Worm (Caenorhabditis elegans): ENCODE measurements around the gene F59A6.11.
A peak's percentile ranks its signal among the peaks of the same experiment; 100 is the strongest.

F59A6.11 gene

DNA sequence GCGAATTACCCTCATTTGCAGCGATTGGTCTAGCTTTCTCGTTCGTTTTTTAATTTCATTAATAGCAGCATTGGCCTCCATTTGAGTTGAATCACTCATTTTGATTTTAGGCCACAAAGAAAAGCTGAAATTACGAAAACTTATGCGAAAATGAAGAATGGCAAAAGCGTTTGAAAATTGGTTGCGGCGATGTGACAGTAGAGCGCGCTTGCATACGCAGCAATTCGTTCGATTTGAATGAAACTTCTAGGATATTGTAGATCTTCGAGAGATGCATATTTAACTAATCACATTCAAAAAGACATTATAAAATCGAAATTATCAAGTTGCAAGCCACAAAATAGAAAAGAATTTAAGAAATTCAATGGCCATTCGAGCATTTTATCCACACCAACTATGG is 38.8 kb downstream of the F59A6.11 start, which contains the start of gene ulp-2:
TSS of gene ulp-2 (minus strand) at position 158 of the 400 bp plus-strand sequence.
- TF ChIP-seq W03F9.2 (tag; optimal IDR thresholded peaks at IDR 0.05) (no peak), him-1 (tag; optimal IDR thresholded peaks at IDR 0.05) (no peak), dao-5 (tag; optimal IDR thresholded peaks at IDR 0.05) (no peak)

DNA sequence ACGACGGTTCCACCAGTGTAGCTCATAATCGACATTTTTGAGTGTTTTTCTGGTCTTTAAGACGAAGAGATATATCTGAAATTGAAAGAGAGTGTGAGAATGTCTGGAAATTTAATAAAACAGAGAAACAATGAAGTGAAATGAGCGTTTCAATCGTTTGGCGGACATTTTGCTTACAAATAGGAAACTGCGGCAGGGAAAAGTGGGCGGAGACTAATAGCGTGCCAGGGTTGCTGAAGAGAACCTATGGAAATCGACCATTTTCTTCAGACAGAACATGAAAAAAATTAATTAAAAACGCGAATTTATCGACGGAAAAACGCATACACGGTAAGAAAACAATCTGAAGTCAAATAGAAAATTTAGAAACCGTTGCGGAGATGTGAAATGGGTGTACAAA is 43.2 kb downstream of the F59A6.11 start, which contains the start of gene pbs-3:
TSS of gene pbs-3 (minus strand) at position 75 of the 400 bp plus-strand sequence.
- TF ChIP-seq him-1 (tag; optimal IDR thresholded peaks at IDR 0.05) (no peak), W03F9.2 (tag; optimal IDR thresholded peaks at IDR 0.05) (peak; percentile 38), dao-5 (tag; optimal IDR thresholded peaks at IDR 0.05) (no peak)

DNA sequence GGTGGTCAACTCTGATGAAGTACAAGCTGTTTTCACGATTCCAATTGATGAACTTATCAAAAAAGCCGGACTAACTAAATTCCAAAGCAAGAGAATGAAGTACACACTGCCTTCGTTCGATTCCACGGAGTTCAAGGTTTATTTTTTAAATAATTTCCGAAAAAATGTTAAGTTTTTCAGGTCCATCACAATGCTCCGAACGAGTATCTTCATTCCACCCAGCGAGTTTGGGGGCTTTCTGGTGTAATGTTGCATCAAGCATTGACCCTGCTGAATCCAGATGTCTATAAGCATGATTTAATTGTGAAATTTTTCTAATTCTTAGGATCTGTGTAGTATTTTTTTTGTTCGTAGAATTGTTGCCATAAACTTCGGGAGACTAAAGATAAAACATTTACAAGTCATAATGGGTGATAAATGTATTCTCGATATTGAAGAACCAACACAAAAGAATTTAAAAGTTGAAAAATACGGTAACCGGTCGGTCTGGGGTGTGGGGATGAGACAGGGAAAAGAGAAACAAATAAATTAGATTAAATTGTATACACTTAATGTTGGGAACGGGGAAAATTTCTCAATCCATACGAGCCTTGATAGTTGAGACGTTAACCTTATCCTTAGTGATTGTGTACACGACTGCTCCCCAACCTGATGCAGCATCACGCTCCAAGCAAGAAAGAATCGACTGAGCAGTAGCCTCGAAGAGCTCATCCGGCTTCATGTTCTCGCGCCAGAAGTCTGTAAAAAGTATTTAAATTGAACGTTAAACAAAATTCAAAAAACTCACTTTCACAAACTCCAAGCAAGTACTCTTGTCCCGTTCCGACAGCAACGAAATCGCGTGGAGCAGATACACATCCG is 44.2 kb downstream of the F59A6.11 start:
- TF ChIP-seq dao-5 (tag; optimal IDR thresholded peaks at IDR 0.05) (no peak), W03F9.2 (tag; optimal IDR thresholded peaks at IDR 0.05) (no peak), him-1 (tag; optimal IDR thresholded peaks at IDR 0.05) (no peak)

DNA sequence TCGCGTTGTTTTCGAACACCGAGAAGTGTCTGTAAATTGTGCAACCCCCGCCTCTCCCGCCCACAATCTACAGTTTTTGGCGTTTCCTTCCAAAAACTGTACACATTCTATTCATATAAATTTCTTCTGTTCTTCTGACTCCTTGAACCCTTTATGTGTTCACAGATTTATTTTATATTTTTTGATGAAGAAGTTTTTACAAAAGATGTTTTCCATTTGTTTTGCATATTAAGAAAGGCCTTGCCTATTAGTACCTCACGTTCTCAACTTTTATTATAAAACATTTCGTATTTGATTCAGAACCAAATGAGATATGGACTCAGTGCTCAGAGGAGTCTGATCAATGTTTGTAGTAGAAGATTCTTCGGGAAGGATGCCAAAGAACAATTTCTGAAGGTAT is 45.3 kb downstream of the F59A6.11 start, which contains the start of gene ndx-3:
TSS of gene ndx-3 (plus strand) at position 301 of the 400 bp plus-strand sequence.
- TF ChIP-seq dao-5 (tag; optimal IDR thresholded peaks at IDR 0.05) = no peak
- no peak for TF ChIP-seq him-1 (tag; optimal IDR thresholded peaks at IDR 0.05)
- TF ChIP-seq W03F9.2 (tag; optimal IDR thresholded peaks at IDR 0.05) = no peak

DNA sequence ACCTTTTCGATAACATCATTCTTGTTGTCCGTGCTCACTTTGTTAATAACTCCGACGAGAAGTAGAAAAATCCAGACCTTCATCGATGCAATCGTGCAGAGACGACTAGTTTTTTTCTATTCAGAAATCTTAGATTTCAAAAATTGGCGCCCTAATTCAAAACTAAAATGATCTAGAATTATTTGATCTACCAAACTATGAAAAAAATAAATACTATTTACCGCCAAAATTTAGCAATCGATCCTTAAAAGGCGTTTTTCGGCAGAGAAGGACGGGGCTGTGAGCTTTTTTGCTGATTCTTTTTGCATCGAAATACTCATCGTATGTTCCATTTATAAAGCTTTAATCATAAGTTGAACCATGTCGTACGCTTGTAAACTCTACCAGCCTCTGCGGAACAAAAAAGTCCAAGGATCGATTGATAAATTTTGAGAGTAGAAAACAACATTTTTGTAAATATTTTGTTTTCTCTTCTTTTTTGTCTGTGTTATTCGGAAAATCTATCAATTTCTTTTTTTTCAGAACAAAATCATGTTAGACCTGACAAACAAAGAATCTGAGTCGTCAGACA is 49.1 kb downstream of the F59A6.11 start, which contains the start of the genes try-1 and zyg-12:
TSS of gene try-1 (minus strand) at position 148 of the 571 bp plus-strand sequence.
TSS of gene zyg-12 (plus strand) at position 521 of the 571 bp plus-strand sequence.
- TF ChIP-seq him-1 (tag; optimal IDR thresholded peaks at IDR 0.05) = no peak
- TF ChIP-seq W03F9.2 (tag; optimal IDR thresholded peaks at IDR 0.05) = no peak
- no peak for TF ChIP-seq dao-5 (tag; optimal IDR thresholded peaks at IDR 0.05)

DNA sequence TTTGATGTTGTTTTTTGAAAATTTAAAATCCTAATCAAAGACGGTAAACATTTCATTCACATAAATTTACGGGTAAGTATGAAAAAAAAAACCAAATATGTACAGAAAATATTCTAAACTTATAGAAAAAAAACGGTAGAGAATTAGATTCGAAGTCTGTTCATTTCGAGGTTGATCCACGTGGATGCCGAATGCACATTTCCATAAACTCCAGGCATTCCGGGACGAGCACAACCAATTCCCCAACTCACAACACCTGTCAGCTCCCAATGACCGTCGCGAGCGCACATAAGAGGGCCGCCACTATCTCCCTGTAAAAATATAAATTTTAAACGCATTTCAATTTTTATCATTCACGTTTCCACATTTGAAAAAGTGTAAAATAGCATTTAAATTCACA is 50.4 kb downstream of the F59A6.11 start:
- no peak for TF ChIP-seq him-1 (tag; optimal IDR thresholded peaks at IDR 0.05)
- no peak for TF ChIP-seq W03F9.2 (tag; optimal IDR thresholded peaks at IDR 0.05)
- TF ChIP-seq dao-5 (tag; optimal IDR thresholded peaks at IDR 0.05) = no peak

Measured in whole organism, L4/young adult.